Worm (Caenorhabditis elegans) whole organism, late embryonic: ENCODE results near the gene F41G3.18.

ENCODE experiments used
- C08G9.2 ChIP-seq: sonication (generic microtip); optimal IDR thresholded peaks from 2 replicates; lab custom pipeline; 2016; ENCODE audit warnings: mild to moderate bottlenecking, missing genetic modification characterization, moderate library complexity, missing compliant biosample characterization
- C38D4.7 ChIP-seq: fragments of 200-800 bp; sonication (Bioruptor generic); optimal IDR thresholded peaks from 2 replicates; lab custom pipeline; 2018; ENCODE audit warnings: mild to moderate bottlenecking, missing genetic modification characterization, moderate library complexity, missing compliant biosample characterization
- ama-1 ChIP-seq: fragments of 150-350 bp; optimal IDR thresholded peaks from 2 replicates; lab custom pipeline; 2014
- ceh-18 ChIP-seq: sonication (generic microtip); optimal IDR thresholded peaks from 2 replicates; lab custom pipeline; 2016; ENCODE audit warnings: missing genetic modification characterization, missing compliant biosample characterization
- dmd-4 ChIP-seq: sonication (generic microtip); optimal IDR thresholded peaks from 2 replicates; lab custom pipeline; 2016; ENCODE audit warnings: borderline replicate concordance, missing genetic modification characterization, missing compliant biosample characterization
- dve-1 ChIP-seq: sonication (generic microtip); optimal IDR thresholded peaks from 2 replicates; lab custom pipeline; 2017; ENCODE audit warnings: antibody characterized with exemption, mild to moderate bottlenecking, missing genetic modification characterization, missing compliant biosample characterization
- elt-4 ChIP-seq: sonication (generic microtip); optimal IDR thresholded peaks from 2 replicates; lab custom pipeline; 2016; ENCODE audit warnings: missing genetic modification characterization, missing compliant biosample characterization
- fax-1 ChIP-seq: sonication (generic microtip); optimal IDR thresholded peaks from 2 replicates; lab custom pipeline; 2016; ENCODE audit warnings: missing genotype, missing genetic modification characterization, missing compliant biosample characterization
- nfya-1 ChIP-seq: sonication (generic microtip); optimal IDR thresholded peaks from 2 replicates; lab custom pipeline; 2017; ENCODE audit warnings: missing genetic modification characterization, mild to moderate bottlenecking, missing compliant biosample characterization, antibody characterized with exemption, moderate library complexity
- nhr-11 ChIP-seq: fragments of 150-350 bp; optimal IDR thresholded peaks from 2 replicates; lab custom pipeline; 2014; ENCODE audit warnings: missing biosample characterization, missing genetic modification characterization
- pag-3 ChIP-seq: sonication (generic microtip); optimal IDR thresholded peaks from 2 replicates; lab custom pipeline; 2016; ENCODE audit warnings: missing compliant biosample characterization, missing genetic modification characterization, borderline replicate concordance
- pha-4 ChIP-seq: fragments of 150-350 bp; optimal IDR thresholded peaks from 2 replicates; lab custom pipeline; 2018; ENCODE audit warnings: missing biosample characterization, missing genetic modification reagents, missing genetic modification characterization
- tbx-7 ChIP-seq: sonication (generic microtip); optimal IDR thresholded peaks from 2 replicates; lab custom pipeline; 2016; ENCODE audit warnings: missing genotype, missing genetic modification characterization, missing compliant biosample characterization
- zip-5 ChIP-seq: sonication (generic microtip); optimal IDR thresholded peaks from 2 replicates; lab custom pipeline; 2016; ENCODE audit warnings: missing genetic modification characterization, missing compliant biosample characterization

- no peak for TF ChIP-seq zip-5 (tag; lab: Kevin White, UChicago)
- no peak for TF ChIP-seq ama-1
- TF ChIP-seq tbx-7: no peak
- TF ChIP-seq nfya-1 (tag; lab: Kevin White, UChicago): no peak
- TF ChIP-seq nhr-11 (tag; lab: Kevin White, UChicago): no peak
- no peak for TF ChIP-seq pha-4 (tag; lab: Kevin White, UChicago)
- TF ChIP-seq fax-1: no peak
- no peak for TF ChIP-seq dmd-4 (tag; lab: Kevin White, UChicago)
- no peak for TF ChIP-seq dve-1 (tag; lab: Kevin White, UChicago)
- TF ChIP-seq C08G9.2 (tag; lab: Kevin White, UChicago): no peak
- no peak for TF ChIP-seq elt-4 (tag; lab: Kevin White, UChicago)
- TF ChIP-seq ceh-18 (tag; lab: Kevin White, UChicago): no peak
- no peak for TF ChIP-seq pag-3 (tag; lab: Kevin White, UChicago)
- TF ChIP-seq C38D4.7 (GFP tag; lab: Kevin White, UChicago): no peak
Observed at ce11 chrII:6816324-6816723, 48.2 kb downstream of the F41G3.18 start.
